Fruit fly (Drosophila melanogaster) whole organism, embryonic: Measurements from ENCODE around the gene lark.

Source experiments
- CG10274 ChIP-seq: fragments of 200-800 bp; sonication (Bioruptor generic); optimal IDR thresholded peaks from 3 replicates; lab custom pipeline; 2017; ENCODE audit warnings: missing biosample characterization, mild to moderate bottlenecking, missing genetic modification characterization
- CG11560 ChIP-seq: fragments of 200-800 bp; sonication (Bioruptor generic); IDR thresholded peaks from 3 replicates; pipeline ENCODE4 v1.3.6; 2022; ENCODE audit warnings: missing biosample characterization, missing genetic modification characterization
- CG1233 ChIP-seq: fragments of 200-800 bp; sonication (Bioruptor generic); optimal IDR thresholded peaks from 4 replicates; lab custom pipeline; 2018; ENCODE audit warnings: missing biosample characterization, mild to moderate bottlenecking, missing genetic modification characterization
- CG12769 ChIP-seq: fragments of 200-800 bp; sonication (Bioruptor generic); optimal IDR thresholded peaks from 2 replicates; lab custom pipeline; 2019; ENCODE audit warnings: missing biosample characterization, mild to moderate bottlenecking, missing genetic modification characterization, moderate library complexity
- CG14441 ChIP-seq: fragments of 200-800 bp; sonication (Bioruptor generic); IDR thresholded peaks from 2 replicates; pipeline ENCODE4 v1.3.6; 2022; ENCODE audit warnings: missing biosample characterization, missing genetic modification characterization
- CG14667 ChIP-seq: fragments of 200-800 bp; sonication (Bioruptor generic); IDR thresholded peaks from 2 replicates; pipeline ENCODE4 v1.3.6; 2022; ENCODE audit warnings: missing biosample characterization, missing genetic modification characterization
- CG17359 ChIP-seq: fragments of 200-800 bp; sonication (Bioruptor generic); optimal IDR thresholded peaks from 3 replicates; lab custom pipeline; 2018; ENCODE audit warnings: missing biosample characterization, mild to moderate bottlenecking, missing genetic modification characterization, moderate library complexity
- CG17829 ChIP-seq: fragments of 200-800 bp; optimal IDR thresholded peaks from 2 replicates; lab custom pipeline; 2019; ENCODE audit warnings: missing biosample characterization, mild to moderate bottlenecking, missing genetic modification characterization, moderate library complexity
- CG1832 ChIP-seq: fragments of 200-800 bp; sonication (Bioruptor generic); optimal IDR thresholded peaks from 2 replicates; lab custom pipeline; 2017; ENCODE audit warnings: missing biosample characterization, mild to moderate bottlenecking, missing genetic modification characterization, inconsistent platforms
- CG18764 ChIP-seq: fragments of 200-800 bp; sonication (Bioruptor generic); optimal IDR thresholded peaks from 3 replicates; lab custom pipeline; 2016; ENCODE audit warnings: missing biosample characterization, missing genetic modification characterization
- CG2199 ChIP-seq: fragments of 200-800 bp; sonication (Bioruptor generic); IDR thresholded peaks from 3 replicates; pipeline ENCODE4 v1.3.6; 2022; ENCODE audit warnings: missing biosample characterization, missing genetic modification characterization
- CG30020 ChIP-seq: fragments of 200-800 bp; optimal IDR thresholded peaks from 2 replicates; lab custom pipeline; 2019; ENCODE audit warnings: missing biosample characterization, mild to moderate bottlenecking, missing genetic modification characterization, moderate library complexity
- CG4360 ChIP-seq: fragments of 200-800 bp; sonication (Bioruptor generic); IDR thresholded peaks from 2 replicates; pipeline ENCODE4 v1.3.6; 2022; ENCODE audit warnings: missing biosample characterization, missing genetic modification characterization
- CG4424 ChIP-seq: fragments of 200-800 bp; sonication (Bioruptor generic); optimal IDR thresholded peaks from 3 replicates; lab custom pipeline; 2016; ENCODE audit warnings: missing biosample characterization, missing genetic modification characterization
- CG4820 ChIP-seq: fragments of 200-800 bp; sonication (Bioruptor generic); optimal IDR thresholded peaks from 3 replicates; lab custom pipeline; 2016; ENCODE audit warnings: missing biosample characterization, missing genetic modification characterization
- CG7745 ChIP-seq: fragments of 200-800 bp; sonication (Bioruptor generic); optimal IDR thresholded peaks from 2 replicates; lab custom pipeline; 2018; ENCODE audit warnings: missing biosample characterization, mild to moderate bottlenecking, missing genetic modification characterization, moderate library complexity
- CG8290 ChIP-seq, 3 experiments: fragments of 200-800 bp; sonication (Bioruptor generic); optimal IDR thresholded peaks; 2 replicates each; lab custom pipeline; 2016 to 2019; ENCODE audit warnings: missing biosample characterization in 3 of 3, missing genetic modification characterization in 3 of 3, mild to moderate bottlenecking in 2 of 3, moderate library complexity in 1 of 3
- CG9437 ChIP-seq: fragments of 200-800 bp; sonication (Bioruptor generic); optimal IDR thresholded peaks from 2 replicates; lab custom pipeline; 2018; ENCODE audit warnings: missing biosample characterization, mild to moderate bottlenecking, missing genetic modification characterization
- Dad ChIP-seq: fragments of 200-800 bp; sonication (Bioruptor generic); optimal IDR thresholded peaks from 3 replicates; lab custom pipeline; 2016; ENCODE audit warnings: missing biosample characterization, missing genetic modification characterization
- HLHmδ ChIP-seq: fragments of 200-800 bp; sonication (Bioruptor generic); optimal IDR thresholded peaks from 2 replicates; lab custom pipeline; 2018; ENCODE audit warnings: missing biosample characterization, mild to moderate bottlenecking, missing genetic modification characterization, moderate library complexity
- Hr3 ChIP-seq: fragments of 200-800 bp; sonication (Bioruptor generic); optimal IDR thresholded peaks from 3 replicates; lab custom pipeline; 2016; ENCODE audit warnings: missing biosample characterization, missing genetic modification characterization
- Nf-YB ChIP-seq: fragments of 200-800 bp; sonication (Bioruptor generic); optimal IDR thresholded peaks from 3 replicates; lab custom pipeline; 2019; ENCODE audit warnings: missing biosample characterization, mild to moderate bottlenecking, missing genetic modification characterization, moderate library complexity
- Pdp1 ChIP-seq, 2 experiments: fragments of 200-800 bp; sonication (Bioruptor generic); optimal IDR thresholded peaks; 3 replicates each; lab custom pipeline; 2016; ENCODE audit warnings: missing biosample characterization in 2 of 2, missing genetic modification characterization in 2 of 2, mild to moderate bottlenecking in 1 of 2, moderate library complexity in 1 of 2
- Xrp1 ChIP-seq: fragments of 200-800 bp; sonication (Bioruptor generic); IDR thresholded peaks from 2 replicates; pipeline ENCODE4 v1.3.6; 2022; ENCODE audit warnings: missing biosample characterization, missing genetic modification characterization
- ara ChIP-seq: fragments of 200-800 bp; sonication (Bioruptor generic); IDR thresholded peaks from 2 replicates; pipeline ENCODE4 v1.3.6; 2022; ENCODE audit warnings: missing biosample characterization, missing genetic modification characterization
- bbx ChIP-seq: fragments of 200-800 bp; sonication (Bioruptor generic); IDR thresholded peaks from 2 replicates; pipeline ENCODE4 v1.3.6; 2022; ENCODE audit warnings: missing biosample characterization, missing genetic modification characterization; ENCODE audit not compliant: partially characterized antibody
- bcd ChIP-seq: fragments of 200-800 bp; sonication (Bioruptor generic); optimal IDR thresholded peaks from 2 replicates; lab custom pipeline; 2017; ENCODE audit warnings: missing biosample characterization, mild to moderate bottlenecking, missing genetic modification characterization
- cg ChIP-seq: fragments of 200-800 bp; sonication (Bioruptor generic); optimal IDR thresholded peaks from 3 replicates; lab custom pipeline; 2019; ENCODE audit warnings: missing biosample characterization, mild to moderate bottlenecking, missing genetic modification characterization, moderate library complexity
- corto ChIP-seq: fragments of 200-800 bp; sonication (Bioruptor generic); optimal IDR thresholded peaks from 2 replicates; lab custom pipeline; 2016; ENCODE audit warnings: missing biosample characterization, mild to moderate bottlenecking, missing genetic modification characterization, moderate library complexity
- dati ChIP-seq: fragments of 200-800 bp; sonication (Bioruptor generic); IDR thresholded peaks from 2 replicates; pipeline ENCODE4 v1.3.6; 2022; ENCODE audit warnings: missing biosample characterization, missing genetic modification characterization
- dmrt99B ChIP-seq: fragments of 200-800 bp; sonication (Bioruptor generic); optimal IDR thresholded peaks from 2 replicates; lab custom pipeline; 2018; ENCODE audit warnings: missing biosample characterization, mild to moderate bottlenecking, missing genetic modification characterization, moderate library complexity
- gsb-n ChIP-seq: fragments of 200-800 bp; sonication (Bioruptor generic); optimal IDR thresholded peaks from 3 replicates; lab custom pipeline; 2018; ENCODE audit warnings: missing biosample characterization, mild to moderate bottlenecking, missing genetic modification characterization
- gt ChIP-seq: fragments of 200-800 bp; sonication (Bioruptor generic); IDR thresholded peaks from 2 replicates; pipeline ENCODE4 v1.3.6; 2022; ENCODE audit warnings: missing biosample characterization, missing genetic modification characterization
- jumu ChIP-seq: fragments of 200-800 bp; sonication (Bioruptor generic); optimal IDR thresholded peaks from 3 replicates; lab custom pipeline; 2016; ENCODE audit warnings: missing biosample characterization, missing genetic modification characterization
- ken ChIP-seq: fragments of 200-800 bp; sonication (Bioruptor generic); IDR thresholded peaks from 3 replicates; pipeline ENCODE4 v1.3.6; 2022; ENCODE audit warnings: missing biosample characterization, missing genetic modification characterization
- klu ChIP-seq: fragments of 200-800 bp; sonication (Bioruptor generic); IDR thresholded peaks from 2 replicates; pipeline ENCODE4 v1.3.6; 2022; ENCODE audit warnings: missing biosample characterization, missing genetic modification characterization
- lab ChIP-seq: fragments of 200-800 bp; sonication (Bioruptor generic); optimal IDR thresholded peaks from 3 replicates; lab custom pipeline; 2017; ENCODE audit warnings: missing biosample characterization, missing genetic modification characterization, mild to moderate bottlenecking, moderate library complexity, missing genetic modification reagents
- mam ChIP-seq: fragments of 200-800 bp; sonication (Bioruptor generic); optimal IDR thresholded peaks from 3 replicates; lab custom pipeline; 2016; ENCODE audit warnings: missing biosample characterization, missing genetic modification characterization
- pb ChIP-seq: fragments of 200-800 bp; sonication (Bioruptor generic); optimal IDR thresholded peaks from 3 replicates; lab custom pipeline; 2016; ENCODE audit warnings: missing biosample characterization, missing genetic modification characterization
- prd ChIP-seq, 3 experiments: fragments of >200 bp in 2 of 3; fragments of 200-800 bp in 1 of 3; sonication (Bioruptor generic) in 1 of 3; optimal IDR thresholded peaks in 2 of 3; IDR thresholded peaks in 1 of 3; 2 replicates in 2 of 3; 3 replicates in 1 of 3; pipeline versions ENCODE4 v1.3.6 to Lab custom; 2017 to 2022; ENCODE audit warnings: missing biosample characterization in 1 of 3, missing genetic modification characterization in 1 of 3
- pros ChIP-seq: fragments of 200-800 bp; sonication (Bioruptor generic); optimal IDR thresholded peaks from 3 replicates; lab custom pipeline; 2019; ENCODE audit warnings: missing biosample characterization, mild to moderate bottlenecking, missing genetic modification characterization, moderate library complexity
- rib ChIP-seq: fragments of 200-800 bp; sonication (Bioruptor generic); IDR thresholded peaks from 2 replicates; pipeline ENCODE4 v1.3.6; 2022; ENCODE audit warnings: missing biosample characterization, missing genetic modification characterization
- row ChIP-seq: fragments of 200-800 bp; sonication (Bioruptor generic); IDR thresholded peaks from 3 replicates; pipeline ENCODE4 v1.3.6; 2022; ENCODE audit warnings: missing biosample characterization, missing genetic modification characterization
- run ChIP-seq: fragments of 200-800 bp; sonication (Bioruptor generic); optimal IDR thresholded peaks from 3 replicates; lab custom pipeline; 2018; ENCODE audit warnings: missing biosample characterization, mild to moderate bottlenecking, missing genetic modification characterization
- slbo ChIP-seq: fragments of 200-800 bp; sonication (Bioruptor generic); IDR thresholded peaks from 2 replicates; pipeline ENCODE4 v1.3.6; 2022; ENCODE audit warnings: missing biosample characterization, missing genetic modification characterization
- trem ChIP-seq: fragments of 200-800 bp; optimal IDR thresholded peaks from 3 replicates; lab custom pipeline; 2019; ENCODE audit warnings: missing biosample characterization, mild to moderate bottlenecking, missing genetic modification characterization, moderate library complexity
- unpg ChIP-seq: fragments of 200-800 bp; sonication (Bioruptor generic); optimal IDR thresholded peaks from 3 replicates; lab custom pipeline; 2018; ENCODE audit warnings: missing biosample characterization, mild to moderate bottlenecking, missing genetic modification characterization, moderate library complexity
- zfh1 ChIP-seq: fragments of 200-800 bp; sonication (Bioruptor generic); IDR thresholded peaks from 3 replicates; pipeline ENCODE4 v1.3.6; 2022; ENCODE audit warnings: missing biosample characterization, missing genetic modification characterization
- zfh2 ChIP-seq: fragments of 200-800 bp; sonication (Bioruptor generic); optimal IDR thresholded peaks from 2 replicates; lab custom pipeline; 2016; ENCODE audit warnings: missing biosample characterization, missing genetic modification characterization

lark gene

dm6 chr3L:7361095-7361522, 22.0 kb downstream of the lark start (continued):
- TF ChIP-seq pb (GFP tag; lab: Kevin White, UChicago) (no peak), CG14667 (GFP tag; lab: Robert Waterston, UW) (no peak), CG4360 (no peak), CG12769 (peak; percentile 51), Nf-YB (GFP tag; lab: Kevin White, UChicago) (peak; percentile 29), rib (GFP tag; lab: Robert Waterston, UW) (0 out of 2 replicates have a peak, but pooled peaks have one; percentile 16), CG11560 (no peak), cg (GFP tag; lab: Kevin White, UChicago) (peak; percentile 86), CG18764 (GFP tag; lab: Kevin White, UChicago) (no peak), bcd (GFP tag; lab: Kevin White, UChicago) (no peak), gt (GFP tag; lab: Robert Waterston, UW) (no peak), Xrp1 (0 out of 2 replicates have a peak, but pooled peaks have one; percentile 28), CG7745 (tag; lab: Kevin White, UChicago) (no peak), klu (GFP tag; lab: Robert Waterston, UW) (no peak), dmrt99B (tag; lab: Kevin White, UChicago) (peak; percentile 32), row (GFP tag; lab: Robert Waterston, UW) (peak; percentile 46; the same call in 2 of the 3 replicates), ken (no peak), CG4424 (GFP tag; lab: Kevin White, UChicago) (no peak), prd (optimal IDR thresholded peaks at IDR 0.05; lab: Kevin White, UChicago) (no peak), prd (GFP tag; IDR thresholded peaks at IDR 0.05; lab: Robert Waterston, UW) (peak; percentile 32; the same call in 1 of the 3 replicates), lab (peak; percentile 77), CG14441 (GFP tag; lab: Robert Waterston, UW) (peak; percentile 31; the same call in 1 of the 2 replicates), pros (GFP tag; lab: Kevin White, UChicago) (peak; percentile 69), mam (GFP tag; lab: Kevin White, UChicago) (no peak), CG8290 (GFP tag; optimal IDR thresholded peaks at IDR 0.05; lab: Kevin White, UChicago) (no peak), CG8290 (tag; optimal IDR thresholded peaks at IDR 0.05; lab: Kevin White, UChicago) (peak in 1 of 2 experiments; percentile 8), corto (GFP tag; lab: Kevin White, UChicago) (no peak), CG1233 (GFP tag; lab: Kevin White, UChicago) (no peak), Pdp1 (GFP tag; optimal IDR thresholded peaks at IDR 0.05; lab: Kevin White, UChicago) (peak in 1 of 2 experiments; percentile 51), dati (GFP tag; lab: Robert Waterston, UW) (no peak), CG17829 (tag; lab: Kevin White, UChicago) (peak; percentile 9), CG1832 (peak; percentile 22), CG4820 (GFP tag; lab: Kevin White, UChicago) (peak; percentile 98), CG9437 (GFP tag; lab: Kevin White, UChicago) (no peak), Dad (GFP tag; lab: Kevin White, UChicago) (peak; percentile 23), unpg (GFP tag; lab: Kevin White, UChicago) (peak; percentile 9), CG10274 (no peak), trem (tag; lab: Kevin White, UChicago) (peak; percentile 33), ara (GFP tag; lab: Robert Waterston, UW) (peak; percentile 46), CG2199 (GFP tag; lab: Robert Waterston, UW) (peak; percentile 83), slbo (GFP tag; lab: Robert Waterston, UW) (no peak), bbx (GFP tag; lab: Robert Waterston, UW) (peak; percentile 16; the same call in 1 of the 2 replicates), run (no peak), HLHmδ (GFP tag; lab: Kevin White, UChicago) (peak; percentile 42), jumu (no peak), zfh2 (GFP tag; lab: Kevin White, UChicago) (no peak), Hr3 (GFP tag; lab: Kevin White, UChicago) (no peak), zfh1 (0 out of 3 replicates have a peak, but pooled peaks have one; percentile 38), CG30020 (tag; lab: Kevin White, UChicago) (no peak), gsb-n (tag; lab: Kevin White, UChicago) (peak; percentile 30), CG17359 (tag; lab: Kevin White, UChicago) (peak; percentile 75)
